Worm (Caenorhabditis elegans) whole organism, early embryonic: Measurements from ENCODE around the gene F07E5.7.

Experiments
- B0310.2 ChIP-seq: sonication (generic microtip); optimal IDR thresholded peaks from 2 replicates; lab custom pipeline; 2016; ENCODE audit warnings: mild to moderate bottlenecking, missing genetic modification characterization, missing compliant biosample characterization
- aly-1 ChIP-seq: sonication (generic microtip); optimal IDR thresholded peaks from 2 replicates; lab custom pipeline; 2016; ENCODE audit warnings: missing genetic modification characterization, missing compliant biosample characterization
- ama-1 ChIP-seq: fragments of 150-350 bp; optimal IDR thresholded peaks from 2 replicates; lab custom pipeline; 2014
- ceh-13 ChIP-seq: fragments of 200-800 bp; sonication (Bioruptor generic); optimal IDR thresholded peaks from 2 replicates; lab custom pipeline; 2018; ENCODE audit warnings: mild to moderate bottlenecking, missing genetic modification characterization, missing compliant biosample characterization
- ceh-36 ChIP-seq: sonication (generic microtip); optimal IDR thresholded peaks from 2 replicates; lab custom pipeline; 2016; ENCODE audit warnings: missing genetic modification characterization, inconsistent platforms, missing compliant biosample characterization
- flt-1 ChIP-seq: fragments of 200-800 bp; sonication (Bioruptor generic); IDR thresholded peaks from 2 replicates; pipeline ENCODE4 v1.3.6; 2022; ENCODE audit warnings: missing genetic modification characterization, missing compliant biosample characterization
- scrt-1 ChIP-seq: fragments of 200-800 bp; sonication (Bioruptor generic); IDR thresholded peaks from 2 replicates; pipeline ENCODE4 v1.3.6; 2022; ENCODE audit warnings: missing genetic modification characterization, missing compliant biosample characterization
- sea-1 ChIP-seq: fragments of 200-800 bp; sonication (Bioruptor generic); conservative IDR thresholded peaks from 2 replicates; pipeline ENCODE4 v1.3.6; 2022; ENCODE audit warnings: missing genetic modification characterization, missing compliant biosample characterization
- tbx-37 ChIP-seq: fragments of 200-800 bp; sonication (Bioruptor generic); conservative IDR thresholded peaks from 2 replicates; pipeline ENCODE4 v1.3.6; 2022; ENCODE audit warnings: missing genetic modification reagents, missing genetic modification characterization, missing compliant biosample characterization

DNA sequence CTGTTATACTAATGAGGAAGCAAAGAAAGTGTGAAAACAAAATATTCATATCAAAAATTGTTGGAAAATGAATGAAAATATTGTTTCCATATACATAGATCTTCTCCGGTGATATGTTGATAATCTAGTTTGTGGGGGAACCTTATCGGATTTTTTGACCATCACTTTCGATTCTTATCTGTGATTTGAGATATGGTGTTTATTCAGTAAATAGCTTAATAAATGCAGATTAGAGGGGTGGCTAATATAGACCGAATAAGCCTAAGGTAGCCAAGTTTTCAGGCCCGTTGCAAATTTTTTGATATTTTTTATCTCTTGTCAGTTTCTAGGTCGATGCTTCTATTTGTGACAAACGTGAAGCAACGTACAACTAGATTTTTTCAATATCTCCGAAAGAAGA, at the start of gene F07E5.7:
- no peak for TF ChIP-seq aly-1 (tag; lab: Kevin White, UChicago)
- TF ChIP-seq scrt-1 (GFP tag; lab: Robert Waterston, UW) = no peak
- TF ChIP-seq ceh-13 (GFP tag; lab: Kevin White, UChicago) = no peak
- TF ChIP-seq B0310.2 (tag; lab: Kevin White, UChicago) = no peak
- no peak for TF ChIP-seq flt-1 (GFP tag; lab: Robert Waterston, UW)
- TF ChIP-seq ama-1 (lab: Kevin White, UChicago) = no peak
- TF ChIP-seq tbx-37 = no peak
- no peak for TF ChIP-seq sea-1 (GFP tag; lab: Robert Waterston, UW)
- TF ChIP-seq ceh-36 = no peak
